Worm (Caenorhabditis elegans) whole organism, mixed stage, embryonic: ENCODE measurements around the gene crh-1.

Experiments used
- mep-1 ChIP-seq: fragments of 150-350 bp; optimal IDR thresholded peaks from 2 replicates; lab custom pipeline; 2017; ENCODE audit warnings: missing biosample characterization, missing genetic modification reagents, missing genetic modification characterization, inconsistent platforms
- pha-4 ChIP-seq: fragments of 150-350 bp; optimal IDR thresholded peaks from 2 replicates; lab custom pipeline; 2018; ENCODE audit warnings: missing biosample characterization, missing genetic modification reagents, missing genetic modification characterization
- ztf-11 ChIP-seq: fragments of 150-350 bp; optimal IDR thresholded peaks from 2 replicates; lab custom pipeline; 2014; ENCODE audit warnings: missing biosample characterization, missing genetic modification characterization

DNA sequence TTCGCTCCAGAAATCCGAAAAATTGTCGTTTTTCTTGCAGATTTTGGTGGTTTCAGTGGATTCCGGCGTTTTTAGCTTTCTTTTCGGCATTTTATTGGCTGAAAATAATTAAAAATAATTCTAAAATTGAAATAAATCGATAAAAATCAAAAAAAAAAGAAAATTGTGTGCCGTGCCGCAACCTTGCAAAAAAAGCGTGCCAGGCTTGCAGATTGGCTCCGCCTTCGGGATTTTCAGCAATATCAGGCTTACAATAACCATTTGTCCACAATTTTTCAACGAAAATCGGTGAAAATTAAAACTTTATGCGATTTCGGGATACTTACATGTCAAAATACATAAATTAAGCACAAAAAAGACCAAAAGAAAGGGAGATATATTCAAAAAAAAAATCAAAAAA lies 61.0 kb downstream of the crh-1 start, which contains the start of gene Y41C4A.9:
- no peak for TF ChIP-seq pha-4 (tag; lab: Kevin White, UChicago)
- no peak for TF ChIP-seq mep-1 (tag; lab: Kevin White, UChicago)
- TF ChIP-seq ztf-11 (tag; lab: Kevin White, UChicago): no peak
